Fruit fly (Drosophila melanogaster) whole organism, prepupa: Measurements from ENCODE around the gene CG2964.

Source experiments
- CG3919 ChIP-seq: fragments of 200-800 bp; sonication (Bioruptor generic); optimal IDR thresholded peaks from 3 replicates; lab custom pipeline; 2016; ENCODE audit warnings: missing biosample characterization, missing genetic modification characterization
- Eip78C ChIP-seq: fragments of 200-800 bp; sonication (Bioruptor generic); peaks from one replicate; lab custom pipeline; 2016; ENCODE audit warnings: missing biosample characterization, missing genetic modification characterization
- fd59A ChIP-seq: fragments of 200-800 bp; sonication (Bioruptor generic); optimal IDR thresholded peaks from 2 replicates; lab custom pipeline; 2017; ENCODE audit warnings: missing biosample characterization, mild to moderate bottlenecking, missing genetic modification characterization, missing genetic modification reagents
- vri ChIP-seq: fragments of 200-800 bp; sonication (Bioruptor generic); optimal IDR thresholded peaks from 3 replicates; lab custom pipeline; 2016; ENCODE audit warnings: missing biosample characterization, mild to moderate bottlenecking, missing genetic modification characterization

DNA sequence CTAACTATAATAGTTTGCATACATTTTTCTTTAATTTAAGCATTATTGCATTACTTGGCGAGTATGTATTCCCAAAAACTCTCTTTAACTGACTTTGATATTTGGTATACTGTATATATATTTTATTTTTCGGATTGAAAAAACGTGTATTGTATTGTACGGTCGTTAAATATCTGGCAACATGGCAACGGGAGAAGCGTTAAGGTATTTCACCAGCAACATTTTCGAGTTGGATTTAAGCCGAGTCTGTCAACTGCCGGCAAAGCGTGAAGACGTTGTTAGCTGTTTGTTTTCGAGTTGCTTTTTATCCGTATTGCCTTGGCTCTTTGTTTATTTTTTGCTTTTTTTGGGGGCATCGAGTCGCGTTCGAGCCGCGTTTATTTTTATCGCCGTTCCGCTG lies 27.6 kb downstream of the CG2964 start, which contains the start of gene CG2975:
- no peak for TF ChIP-seq fd59A (GFP tag; lab: Kevin White, UChicago)
- TF ChIP-seq vri = no peak
- TF ChIP-seq Eip78C = no peak
- TF ChIP-seq CG3919 (GFP tag; lab: Kevin White, UChicago) = no peak
